Fruit fly (Drosophila melanogaster) S2 (cell line): ENCODE data around the gene CG11790.

Source experiments
- CG8478 ChIP-seq: fragments of >200 bp; optimal IDR thresholded peaks from 2 replicates; lab custom pipeline; 2018
- CTCF ChIP-seq, 2 experiments: fragments of >200 bp; optimal IDR thresholded peaks; 2 replicates each; lab custom pipeline; 2018

DNA sequence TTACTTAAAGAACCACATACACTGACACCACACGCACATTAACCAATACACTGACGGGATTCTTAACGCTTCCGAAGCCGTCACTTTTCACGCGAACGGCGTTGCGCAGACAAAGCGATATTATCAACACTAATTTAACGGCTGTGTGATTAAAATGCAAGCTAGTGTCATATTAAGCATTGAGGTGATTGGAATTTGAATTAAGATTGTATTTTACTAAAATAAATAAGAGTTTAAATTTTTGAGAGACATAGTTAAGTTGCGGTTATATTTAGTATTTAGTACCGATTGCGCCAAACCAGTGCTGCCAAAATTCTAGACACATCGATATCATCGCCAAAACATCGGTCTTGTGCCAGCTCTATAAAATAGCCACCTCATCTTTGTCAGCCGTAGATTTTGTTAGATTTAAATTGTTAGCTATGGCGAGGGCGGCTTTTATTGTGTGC is 8.5 kb upstream of the CG11790 start, which contains the start of the genes Ythdf and bai:
- TF ChIP-seq CTCF (optimal IDR thresholded peaks at IDR 0.05; lab: Kevin White, UChicago) (no peak), CG8478 (lab: Kevin White, UChicago) (no peak)
